ENCODE assay signal across 2 worm cellular contexts in the genomic region with DNA sequence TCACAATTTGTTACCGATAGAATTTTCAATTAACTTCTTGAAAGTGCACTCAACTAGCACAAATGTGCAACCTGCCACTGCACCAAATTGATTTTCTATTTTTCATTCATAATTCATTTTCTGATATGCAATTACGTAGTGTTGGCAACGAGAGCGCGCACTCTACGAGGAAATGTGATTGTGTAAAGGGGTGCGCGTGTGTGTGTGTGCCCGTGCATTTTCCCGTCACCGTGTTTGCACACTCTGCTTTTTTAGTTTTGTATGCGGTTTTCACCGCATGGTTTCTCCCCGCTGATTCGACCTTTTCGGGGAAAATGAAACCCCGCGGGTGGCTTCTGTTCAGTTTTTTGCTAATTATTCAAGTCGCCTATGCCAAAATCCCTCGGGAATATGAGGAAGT.
TF ChIP-seq lines count a peak whose summit lies in the region.

Gene T07F12.2 (plus strand): TSS at position 87 of the 400 bp plus-strand sequence.

TF ChIP-seq in whole organism, L1 larva, 84 proteins besides CTCF, POLR2A, EP300 and RAD21 (continued from another document and continues in another):
- TF ChIP-seq unc-30 (tag; optimal IDR thresholded peaks at IDR 0.05; lab: Kevin White, UChicago): no peak
- TF ChIP-seq egl-13 (tag; optimal IDR thresholded peaks at IDR 0.05; lab: Kevin White, UChicago): peak; percentile 23
- no peak for TF ChIP-seq nhr-76 (tag; optimal IDR thresholded peaks at IDR 0.05; lab: Kevin White, UChicago)
- TF ChIP-seq unc-86 (tag; optimal IDR thresholded peaks at IDR 0.05; lab: Kevin White, UChicago): no peak
- TF ChIP-seq nhr-77 (tag; optimal IDR thresholded peaks at IDR 0.05; lab: Kevin White, UChicago): no peak
- TF ChIP-seq efl-1 (optimal IDR thresholded peaks at IDR 0.05; lab: Kevin White, UChicago): peak in 1 of 2 experiments; percentile 12
- TF ChIP-seq efl-1 (GFP tag; optimal IDR thresholded peaks at IDR 0.05 in 1 of 2; lab: Kevin White, UChicago): peak in 1 of 2 experiments; percentile 68
- TF ChIP-seq nhr-20 (tag; optimal IDR thresholded peaks at IDR 0.05; lab: Kevin White, UChicago): peak; percentile 42
- no peak for TF ChIP-seq sup-37 (GFP tag; optimal IDR thresholded peaks at IDR 0.05; lab: Kevin White, UChicago)
- TF ChIP-seq C04F5.9 (tag; optimal IDR thresholded peaks at IDR 0.05; lab: Kevin White, UChicago): no peak
- no peak for TF ChIP-seq aly-2 (tag; optimal IDR thresholded peaks at IDR 0.05; lab: Kevin White, UChicago)
- no peak for TF ChIP-seq skn-1 (tag; optimal IDR thresholded peaks at IDR 0.05; lab: Kevin White, UChicago)
- TF ChIP-seq F16B12.6 (tag; optimal IDR thresholded peaks at IDR 0.05; lab: Kevin White, UChicago): peak; percentile 86
- no peak for TF ChIP-seq fkh-4 (tag; optimal IDR thresholded peaks at IDR 0.05; lab: Kevin White, UChicago; ENCODE audit: borderline replicate concordance)
- no peak for TF ChIP-seq ztf-11 (tag; optimal IDR thresholded peaks at IDR 0.05; lab: Kevin White, UChicago)
- TF ChIP-seq mab-9 (GFP tag; IDR thresholded peaks at IDR 0.05; lab: Robert Waterston, UW): no peak
- no peak for TF ChIP-seq mef-2 (tag; optimal IDR thresholded peaks at IDR 0.05; lab: Kevin White, UChicago)
- TF ChIP-seq hpl-2 (GFP tag; optimal IDR thresholded peaks at IDR 0.05; lab: Kevin White, UChicago): no peak
- TF ChIP-seq hlh-4 (tag; optimal IDR thresholded peaks at IDR 0.05; lab: Kevin White, UChicago): no peak
- TF ChIP-seq dpl-1 (GFP tag; optimal IDR thresholded peaks at IDR 0.05; lab: Kevin White, UChicago): no peak
- TF ChIP-seq ceh-88 (GFP tag; IDR thresholded peaks at IDR 0.05; lab: Robert Waterston, UW): no peak
- TF ChIP-seq nhr-19 (GFP tag; conservative IDR thresholded peaks at IDR 0.05; lab: Robert Waterston, UW): no peak; the same call in 1 of the 2 replicates
- TF ChIP-seq vab-15 (tag; optimal IDR thresholded peaks at IDR 0.05; lab: Kevin White, UChicago): no peak
- no peak for TF ChIP-seq nhr-71 (tag; optimal IDR thresholded peaks at IDR 0.05; lab: Kevin White, UChicago)
- no peak for TF ChIP-seq tlp-1 (tag; optimal IDR thresholded peaks at IDR 0.05; lab: Kevin White, UChicago)
- TF ChIP-seq pax-3 (tag; optimal IDR thresholded peaks at IDR 0.05; lab: Kevin White, UChicago): no peak
- no peak for TF ChIP-seq fkh-8 (tag; optimal IDR thresholded peaks at IDR 0.05; lab: Kevin White, UChicago)
- TF ChIP-seq nhr-11 (tag; optimal IDR thresholded peaks at IDR 0.05; lab: Kevin White, UChicago): no peak
- TF ChIP-seq lin-35 (GFP tag; optimal IDR thresholded peaks at IDR 0.05; lab: Kevin White, UChicago): peak; percentile 24 to 50
- TF ChIP-seq irx-1 (tag; optimal IDR thresholded peaks at IDR 0.05; lab: Kevin White, UChicago): no peak
- peak; percentile 67 for TF ChIP-seq snu-23 (GFP tag; optimal IDR thresholded peaks at IDR 0.05; lab: Kevin White, UChicago)
- TF ChIP-seq lin-15B (tag; optimal IDR thresholded peaks at IDR 0.05; lab: Kevin White, UChicago): no peak
- TF ChIP-seq rnt-1 (tag; optimal IDR thresholded peaks at IDR 0.05; lab: Kevin White, UChicago): peak; percentile 53
- TF ChIP-seq ets-5 (GFP tag; IDR thresholded peaks at IDR 0.05; lab: Robert Waterston, UW): no peak
- TF ChIP-seq snpc-4 (tag; optimal IDR thresholded peaks at IDR 0.05; lab: Kevin White, UChicago): no peak
- no peak for TF ChIP-seq aha-1 (tag; optimal IDR thresholded peaks at IDR 0.05; lab: Kevin White, UChicago)
- no peak for TF ChIP-seq unc-98 (GFP tag; IDR thresholded peaks at IDR 0.05; lab: Robert Waterston, UW)
- TF ChIP-seq elt-3 (tag; optimal IDR thresholded peaks at IDR 0.05; lab: Kevin White, UChicago): no peak
- no peak for TF ChIP-seq Y116A8C.19 (tag; optimal IDR thresholded peaks at IDR 0.05; lab: Kevin White, UChicago; ENCODE audit: borderline replicate concordance)
- TF ChIP-seq zag-1 (tag; optimal IDR thresholded peaks at IDR 0.05; lab: Kevin White, UChicago): no peak
- TF ChIP-seq lsy-2 (tag; optimal IDR thresholded peaks at IDR 0.05; lab: Kevin White, UChicago): peak in 1 of 2 experiments; percentile 15
- no peak for TF ChIP-seq nhr-90 (tag; optimal IDR thresholded peaks at IDR 0.05; lab: Kevin White, UChicago; ENCODE audit: poor library complexity)
- no peak for TF ChIP-seq fos-1 (tag; optimal IDR thresholded peaks at IDR 0.05; lab: Kevin White, UChicago)
- TF ChIP-seq mdl-1 (tag; optimal IDR thresholded peaks at IDR 0.05; lab: Kevin White, UChicago): peak in 1 of 2 experiments; percentile 37
- TF ChIP-seq nhr-84 (tag; optimal IDR thresholded peaks at IDR 0.05; lab: Kevin White, UChicago): no peak
- TF ChIP-seq unc-62 (GFP tag; optimal IDR thresholded peaks at IDR 0.05; lab: Kevin White, UChicago): no peak
- no peak for TF ChIP-seq zip-4 (GFP tag; optimal IDR thresholded peaks at IDR 0.05; lab: Kevin White, UChicago)
- TF ChIP-seq grh-1 (GFP tag; IDR thresholded peaks at IDR 0.05; lab: Robert Waterston, UW): no peak
- TF ChIP-seq lir-3 (tag; optimal IDR thresholded peaks at IDR 0.05; lab: Kevin White, UChicago; ENCODE audit: poor library complexity): no peak
- TF ChIP-seq tbx-2 (tag; optimal IDR thresholded peaks at IDR 0.05; lab: Kevin White, UChicago): peak; percentile 41
- TF ChIP-seq egl-27 (tag; optimal IDR thresholded peaks at IDR 0.05; lab: Kevin White, UChicago): no peak
- TF ChIP-seq nhr-12 (tag; optimal IDR thresholded peaks at IDR 0.05; lab: Kevin White, UChicago): no peak
- peak; percentile 43 for TF ChIP-seq xbp-1 (tag; optimal IDR thresholded peaks at IDR 0.05; lab: Kevin White, UChicago)
- peak; percentile 16 for TF ChIP-seq C16A3.4 (tag; optimal IDR thresholded peaks at IDR 0.05; lab: Kevin White, UChicago)
- no peak for TF ChIP-seq hlh-17 (GFP tag; optimal IDR thresholded peaks at IDR 0.05; lab: Kevin White, UChicago; ENCODE audit: borderline replicate concordance)
- TF ChIP-seq efl-3 (GFP tag; optimal IDR thresholded peaks at IDR 0.05; lab: Kevin White, UChicago): no peak
- TF ChIP-seq elt-2 (tag; optimal IDR thresholded peaks at IDR 0.05; lab: Kevin White, UChicago): peak; percentile 21
- TF ChIP-seq pqm-1 (tag; optimal IDR thresholded peaks at IDR 0.05; lab: Kevin White, UChicago): no peak
- peak; percentile 51 for TF ChIP-seq swsn-7 (tag; optimal IDR thresholded peaks at IDR 0.05; lab: Kevin White, UChicago)
- TF ChIP-seq mep-1 (tag; optimal IDR thresholded peaks at IDR 0.05; lab: Kevin White, UChicago): peak; percentile 54
- TF ChIP-seq sptf-1 (tag; optimal IDR thresholded peaks at IDR 0.05; lab: Kevin White, UChicago): no peak
- TF ChIP-seq nhr-85 (tag; lab: Kevin White, UChicago): no peak
- no peak for TF ChIP-seq ces-1 (GFP tag; optimal IDR thresholded peaks at IDR 0.05; lab: Kevin White, UChicago)
- no peak for TF ChIP-seq ceh-90 (tag; optimal IDR thresholded peaks at IDR 0.05; lab: Kevin White, UChicago)
- no peak for TF ChIP-seq pag-3 (tag; optimal IDR thresholded peaks at IDR 0.05; lab: Kevin White, UChicago; ENCODE audit: borderline replicate concordance, insufficient read depth)

TF ChIP-seq in whole organism, L3 larva, 47 proteins besides CTCF, POLR2A, EP300 and RAD21 (continued from another document):
- TF ChIP-seq pha-4 (tag; optimal IDR thresholded peaks at IDR 0.05; lab: Kevin White, UChicago) (peak; percentile 41), elt-3 (tag; optimal IDR thresholded peaks at IDR 0.05; lab: Kevin White, UChicago) (no peak), elt-2 (tag; optimal IDR thresholded peaks at IDR 0.05; lab: Kevin White, UChicago) (peak; percentile 17), fos-1 (tag; optimal IDR thresholded peaks at IDR 0.05; lab: Kevin White, UChicago) (no peak), tbx-2 (tag; optimal IDR thresholded peaks at IDR 0.05; lab: Kevin White, UChicago) (peak; percentile 3)
